3 worm cellular contexts compared by ENCODE assay signal in genomic region chrIII:13225019-13225418, ce11.
A peak's percentile ranks its signal among the peaks of the same experiment; 100 is the strongest.
TF ChIP-seq lines count a peak whose summit lies in the region.

No protein-coding gene starts in this region.

TF ChIP-seq in whole organism, L1 larva, 84 proteins besides CTCF, POLR2A, EP300 and RAD21 (continued from another document and continues in another):
- TF ChIP-seq lin-13 (GFP tag; optimal IDR thresholded peaks at IDR 0.05; lab: Kevin White, UChicago) (peak; percentile 9), elt-2 (tag; optimal IDR thresholded peaks at IDR 0.05; lab: Kevin White, UChicago) (no peak), unc-98 (GFP tag; IDR thresholded peaks at IDR 0.05; lab: Robert Waterston, UW) (no peak), ama-1 (optimal IDR thresholded peaks at IDR 0.05; lab: Kevin White, UChicago) (no peak), ceh-8 (GFP tag; optimal IDR thresholded peaks at IDR 0.05; lab: Kevin White, UChicago) (no peak), ceh-88 (GFP tag; IDR thresholded peaks at IDR 0.05; lab: Robert Waterston, UW) (no peak), nhr-71 (tag; optimal IDR thresholded peaks at IDR 0.05; lab: Kevin White, UChicago) (no peak), tlp-1 (tag; optimal IDR thresholded peaks at IDR 0.05; lab: Kevin White, UChicago) (no peak), tbx-2 (tag; optimal IDR thresholded peaks at IDR 0.05; lab: Kevin White, UChicago) (peak; percentile 4), irx-1 (tag; optimal IDR thresholded peaks at IDR 0.05; lab: Kevin White, UChicago) (no peak), nhr-76 (tag; optimal IDR thresholded peaks at IDR 0.05; lab: Kevin White, UChicago) (no peak), efl-1 (optimal IDR thresholded peaks at IDR 0.05; lab: Kevin White, UChicago) (peak; percentile 11 to 30), efl-1 (GFP tag; optimal IDR thresholded peaks at IDR 0.05 in 1 of 2; lab: Kevin White, UChicago) (peak; percentile 9 to 94), nhr-90 (tag; optimal IDR thresholded peaks at IDR 0.05; lab: Kevin White, UChicago; ENCODE audit: poor library complexity) (peak; percentile 41), lin-14 (GFP tag; optimal IDR thresholded peaks at IDR 0.05; lab: Kevin White, UChicago) (no peak), hlh-4 (tag; optimal IDR thresholded peaks at IDR 0.05; lab: Kevin White, UChicago) (no peak), unc-130 (tag; optimal IDR thresholded peaks at IDR 0.05; lab: Kevin White, UChicago) (no peak), nhr-28 (tag; optimal IDR thresholded peaks at IDR 0.05; lab: Kevin White, UChicago) (no peak), lsy-2 (tag; optimal IDR thresholded peaks at IDR 0.05; lab: Kevin White, UChicago) (peak in 1 of 2 experiments; percentile 35), zip-4 (GFP tag; optimal IDR thresholded peaks at IDR 0.05; lab: Kevin White, UChicago) (no peak), elt-3 (tag; optimal IDR thresholded peaks at IDR 0.05; lab: Kevin White, UChicago) (no peak), sptf-1 (tag; optimal IDR thresholded peaks at IDR 0.05; lab: Kevin White, UChicago) (no peak), nhr-47 (tag; optimal IDR thresholded peaks at IDR 0.05; lab: Kevin White, UChicago) (peak; percentile 45), egl-27 (tag; optimal IDR thresholded peaks at IDR 0.05; lab: Kevin White, UChicago) (no peak), lin-35 (GFP tag; optimal IDR thresholded peaks at IDR 0.05; lab: Kevin White, UChicago) (peak in 1 of 2 experiments; percentile 43), C04F5.9 (tag; optimal IDR thresholded peaks at IDR 0.05; lab: Kevin White, UChicago) (no peak), isw-1 (GFP tag; IDR thresholded peaks at IDR 0.05; lab: Robert Waterston, UW) (no peak), blmp-1 (tag; optimal IDR thresholded peaks at IDR 0.05; lab: Kevin White, UChicago) (no peak), C16A3.4 (tag; optimal IDR thresholded peaks at IDR 0.05; lab: Kevin White, UChicago) (peak; percentile 20), swsn-7 (tag; optimal IDR thresholded peaks at IDR 0.05; lab: Kevin White, UChicago) (no peak), rnt-1 (tag; optimal IDR thresholded peaks at IDR 0.05; lab: Kevin White, UChicago) (peak; percentile 53), unc-30 (tag; optimal IDR thresholded peaks at IDR 0.05; lab: Kevin White, UChicago) (no peak), mdl-1 (tag; optimal IDR thresholded peaks at IDR 0.05; lab: Kevin White, UChicago) (peak in 1 of 2 experiments; percentile 4), zag-1 (tag; optimal IDR thresholded peaks at IDR 0.05; lab: Kevin White, UChicago) (no peak), efl-3 (GFP tag; optimal IDR thresholded peaks at IDR 0.05; lab: Kevin White, UChicago) (no peak), mef-2 (tag; optimal IDR thresholded peaks at IDR 0.05; lab: Kevin White, UChicago) (no peak), aha-1 (tag; optimal IDR thresholded peaks at IDR 0.05; lab: Kevin White, UChicago) (no peak), fkh-4 (tag; optimal IDR thresholded peaks at IDR 0.05; lab: Kevin White, UChicago; ENCODE audit: borderline replicate concordance) (no peak), fkh-8 (tag; optimal IDR thresholded peaks at IDR 0.05; lab: Kevin White, UChicago) (no peak), skn-1 (tag; optimal IDR thresholded peaks at IDR 0.05; lab: Kevin White, UChicago) (no peak), C34B4.2 (tag; optimal IDR thresholded peaks at IDR 0.05; lab: Kevin White, UChicago) (no peak), nhr-19 (GFP tag; conservative IDR thresholded peaks at IDR 0.05; lab: Robert Waterston, UW) (peak; percentile 22; the same call in 1 of the 2 replicates), alr-1 (tag; optimal IDR thresholded peaks at IDR 0.05; lab: Kevin White, UChicago; ENCODE audit: borderline replicate concordance) (no peak), nhr-237 (tag; optimal IDR thresholded peaks at IDR 0.05; lab: Kevin White, UChicago) (no peak), lir-3 (tag; optimal IDR thresholded peaks at IDR 0.05; lab: Kevin White, UChicago; ENCODE audit: poor library complexity) (no peak)

TF ChIP-seq in whole organism, L3 larva, 47 proteins besides CTCF, POLR2A, EP300 and RAD21 (continued from another document):
- TF ChIP-seq nhr-76 (tag; optimal IDR thresholded peaks at IDR 0.05; lab: Kevin White, UChicago), result no peak
- TF ChIP-seq mdl-1 (tag; optimal IDR thresholded peaks at IDR 0.05; lab: Kevin White, UChicago), result no peak
- TF ChIP-seq R02D3.7 (tag; optimal IDR thresholded peaks at IDR 0.05; lab: Kevin White, UChicago), result no peak

TF ChIP-seq in whole organism, young adult, 124 proteins besides CTCF, POLR2A, EP300 and RAD21 (continued from another document):
- no peak for TF ChIP-seq unc-62 (GFP tag; optimal IDR thresholded peaks at IDR 0.05; lab: Kevin White, UChicago)
- no peak for TF ChIP-seq C17E4.6 (GFP tag; IDR thresholded peaks at IDR 0.05; lab: Robert Waterston, UW)
- peak; percentile 24 for TF ChIP-seq lin-54 (GFP tag; optimal IDR thresholded peaks at IDR 0.05; lab: Kevin White, UChicago)
- no peak for TF ChIP-seq hmg-20 (GFP tag; IDR thresholded peaks at IDR 0.05; lab: Robert Waterston, UW)
- TF ChIP-seq sdz-38 (tag; optimal IDR thresholded peaks at IDR 0.05; lab: Kevin White, UChicago), result no peak
- peak; percentile 40 for TF ChIP-seq F23B12.7 (tag; optimal IDR thresholded peaks at IDR 0.05; lab: Kevin White, UChicago; ENCODE audit: insufficient read depth)
- TF ChIP-seq ceh-79 (tag; optimal IDR thresholded peaks at IDR 0.05; lab: Kevin White, UChicago), result no peak
- TF ChIP-seq madf-3 (GFP tag; IDR thresholded peaks at IDR 0.05; lab: Robert Waterston, UW), result no peak; the same call in 1 of the 2 replicates
- no peak for TF ChIP-seq ztf-22 (GFP tag; optimal IDR thresholded peaks at IDR 0.05; lab: Kevin White, UChicago)
- TF ChIP-seq nhr-90 (tag; optimal IDR thresholded peaks at IDR 0.05; lab: Kevin White, UChicago), result no peak
- no peak for TF ChIP-seq rec-8 (tag; optimal IDR thresholded peaks at IDR 0.05; lab: Kevin White, UChicago)
- TF ChIP-seq athp-1 (tag; optimal IDR thresholded peaks at IDR 0.05; lab: Kevin White, UChicago), result no peak
- no peak for TF ChIP-seq egl-18 (GFP tag; IDR thresholded peaks at IDR 0.05; lab: Robert Waterston, UW)
- no peak for TF ChIP-seq ztf-3 (GFP tag; optimal IDR thresholded peaks at IDR 0.05; lab: Kevin White, UChicago)
- peak; percentile 43; the same call in 1 of the 2 replicates for TF ChIP-seq pbrm-1 (GFP tag; IDR thresholded peaks at IDR 0.05; lab: Robert Waterston, UW)
- no peak for TF ChIP-seq F49E8.2 (tag; optimal IDR thresholded peaks at IDR 0.05; lab: Kevin White, UChicago; ENCODE audit: insufficient read depth)
- no peak for TF ChIP-seq Y56A3A.18 (GFP tag; IDR thresholded peaks at IDR 0.05; lab: Robert Waterston, UW)
- TF ChIP-seq ztf-25 (GFP tag; IDR thresholded peaks at IDR 0.05; lab: Robert Waterston, UW), result no peak
- no peak for TF ChIP-seq aptf-2 (GFP tag; conservative IDR thresholded peaks at IDR 0.05; lab: Robert Waterston, UW)
- TF ChIP-seq B0019.2 (GFP tag; conservative IDR thresholded peaks at IDR 0.05; lab: Robert Waterston, UW), result no peak
- peak; percentile 13 for TF ChIP-seq akir-1 (GFP tag; optimal IDR thresholded peaks at IDR 0.05; lab: Kevin White, UChicago)
- TF ChIP-seq attf-6 (GFP tag; IDR thresholded peaks at IDR 0.05; lab: Robert Waterston, UW), result no peak
- TF ChIP-seq B0336.3 (GFP tag; IDR thresholded peaks at IDR 0.05; lab: Robert Waterston, UW), result no peak
- TF ChIP-seq him-1 (tag; optimal IDR thresholded peaks at IDR 0.05; lab: Kevin White, UChicago), result peak; percentile 62
- no peak for TF ChIP-seq attf-3 (GFP tag; conservative IDR thresholded peaks at IDR 0.05; lab: Robert Waterston, UW)
- TF ChIP-seq xnd-1 (tag; optimal IDR thresholded peaks at IDR 0.05; lab: Kevin White, UChicago), result no peak
- no peak for TF ChIP-seq Y53G8AR.9 (GFP tag; conservative IDR thresholded peaks at IDR 0.05; lab: Robert Waterston, UW)
- TF ChIP-seq hmg-1.2 (GFP tag; IDR thresholded peaks at IDR 0.05; lab: Robert Waterston, UW), result peak; percentile 72
- TF ChIP-seq die-1 (tag; optimal IDR thresholded peaks at IDR 0.05; lab: Kevin White, UChicago), result no peak
- TF ChIP-seq ztf-18 (tag; optimal IDR thresholded peaks at IDR 0.05; lab: Kevin White, UChicago), result no peak
- no peak for TF ChIP-seq ceh-58 (GFP tag; IDR thresholded peaks at IDR 0.05; lab: Robert Waterston, UW)
- TF ChIP-seq snpc-1.3 (tag; optimal IDR thresholded peaks at IDR 0.05; lab: Kevin White, UChicago; ENCODE audit: insufficient read depth), result peak; percentile 5
- TF ChIP-seq ccch-3 (GFP tag; optimal IDR thresholded peaks at IDR 0.05; lab: Kevin White, UChicago), result no peak
- no peak for TF ChIP-seq T07F8.4 (tag; optimal IDR thresholded peaks at IDR 0.05; lab: Kevin White, UChicago)
- TF ChIP-seq atf-7 (tag; optimal IDR thresholded peaks at IDR 0.05; lab: Kevin White, UChicago), result no peak
- no peak for TF ChIP-seq dpl-1 (GFP tag; optimal IDR thresholded peaks at IDR 0.05; lab: Kevin White, UChicago)
- peak; percentile 59 for TF ChIP-seq zfh-2 (GFP tag; conservative IDR thresholded peaks at IDR 0.05; lab: Robert Waterston, UW)
- TF ChIP-seq bed-1 (GFP tag; IDR thresholded peaks at IDR 0.05; lab: Robert Waterston, UW), result no peak
- TF ChIP-seq dpff-1 (tag; optimal IDR thresholded peaks at IDR 0.05; lab: Kevin White, UChicago), result no peak
- peak; percentile 48 for TF ChIP-seq rpc-1 (optimal IDR thresholded peaks at IDR 0.05; lab: Kevin White, UChicago)
- TF ChIP-seq rpc-1 (tag; optimal IDR thresholded peaks at IDR 0.05; lab: Kevin White, UChicago), result peak; percentile 35
- no peak for TF ChIP-seq cebp-1 (GFP tag; IDR thresholded peaks at IDR 0.05; lab: Robert Waterston, UW)
- peak; percentile 63 for TF ChIP-seq cebp-1 (tag; optimal IDR thresholded peaks at IDR 0.05; lab: Kevin White, UChicago)
- TF ChIP-seq D2030.7 (GFP tag; IDR thresholded peaks at IDR 0.05; lab: Robert Waterston, UW), result peak; percentile 71
- TF ChIP-seq F39B2.1 (GFP tag; IDR thresholded peaks at IDR 0.05; lab: Robert Waterston, UW), result no peak
- no peak for TF ChIP-seq sea-2 (GFP tag; IDR thresholded peaks at IDR 0.05; lab: Robert Waterston, UW)
- 0 out of 2 replicates have a peak, but pooled peaks have one; percentile 12 for TF ChIP-seq C06A6.2 (GFP tag; conservative IDR thresholded peaks at IDR 0.05; lab: Robert Waterston, UW)
- no peak for TF ChIP-seq madf-8 (GFP tag; conservative IDR thresholded peaks at IDR 0.05; lab: Robert Waterston, UW)
- no peak for TF ChIP-seq cebp-2 (GFP tag; IDR thresholded peaks at IDR 0.05; lab: Robert Waterston, UW)
- no peak for TF ChIP-seq lsy-27 (tag; optimal IDR thresholded peaks at IDR 0.05; lab: Kevin White, UChicago; ENCODE audit: borderline replicate concordance, insufficient read depth)
- TF ChIP-seq F10E7.11 (tag; optimal IDR thresholded peaks at IDR 0.05; lab: Kevin White, UChicago), result no peak
- TF ChIP-seq sptf-2 (GFP tag; optimal IDR thresholded peaks at IDR 0.05; lab: Kevin White, UChicago), result peak; percentile 49
- no peak for TF ChIP-seq madf-10 (tag; optimal IDR thresholded peaks at IDR 0.05; lab: Kevin White, UChicago)
- no peak for TF ChIP-seq F52B5.7 (tag; optimal IDR thresholded peaks at IDR 0.05; lab: Kevin White, UChicago)
- TF ChIP-seq Y95B8A.8 (GFP tag; IDR thresholded peaks at IDR 0.05; lab: Robert Waterston, UW), result 0 out of 2 replicates have a peak, but pooled peaks have one; percentile 50
- no peak for TF ChIP-seq lir-1 (GFP tag; conservative IDR thresholded peaks at IDR 0.05; lab: Robert Waterston, UW)
- TF ChIP-seq ceh-100 (GFP tag; IDR thresholded peaks at IDR 0.05; lab: Robert Waterston, UW), result no peak
- no peak for TF ChIP-seq F22D6.2 (tag; optimal IDR thresholded peaks at IDR 0.05; lab: Kevin White, UChicago)
- no peak for TF ChIP-seq ztf-26 (tag; optimal IDR thresholded peaks at IDR 0.05; lab: Kevin White, UChicago)
- TF ChIP-seq mes-4 (tag; optimal IDR thresholded peaks at IDR 0.05; lab: Kevin White, UChicago), result no peak
- TF ChIP-seq repo-1 (tag; optimal IDR thresholded peaks at IDR 0.05; lab: Kevin White, UChicago), result no peak
- no peak for TF ChIP-seq aptf-3 (GFP tag; IDR thresholded peaks at IDR 0.05; lab: Robert Waterston, UW)
- no peak for TF ChIP-seq B0035.1 (tag; optimal IDR thresholded peaks at IDR 0.05; lab: Kevin White, UChicago)
- TF ChIP-seq hlh-26 (GFP tag; conservative IDR thresholded peaks at IDR 0.05; lab: Robert Waterston, UW), result no peak
- TF ChIP-seq madf-6 (GFP tag; IDR thresholded peaks at IDR 0.05; lab: Robert Waterston, UW), result peak; percentile 62; the same call in 1 of the 2 replicates
- TF ChIP-seq ama-1 (optimal IDR thresholded peaks at IDR 0.05; lab: Kevin White, UChicago), result no peak
- TF ChIP-seq ama-1 (GFP tag; optimal IDR thresholded peaks at IDR 0.05; lab: Kevin White, UChicago), result no peak
- TF ChIP-seq mel-28 (tag; optimal IDR thresholded peaks at IDR 0.05; lab: Kevin White, UChicago; ENCODE audit: borderline replicate concordance), result no peak
- TF ChIP-seq let-607 (tag; optimal IDR thresholded peaks at IDR 0.05; lab: Kevin White, UChicago), result no peak
- TF ChIP-seq let-526 (GFP tag; IDR thresholded peaks at IDR 0.05; lab: Robert Waterston, UW), result no peak
- TF ChIP-seq B0261.1 (tag; optimal IDR thresholded peaks at IDR 0.05; lab: Kevin White, UChicago), result peak; percentile 78
- TF ChIP-seq somi-1 (GFP tag; optimal IDR thresholded peaks at IDR 0.05; lab: Kevin White, UChicago), result no peak
- TF ChIP-seq ceh-40 (GFP tag; IDR thresholded peaks at IDR 0.05; lab: Robert Waterston, UW), result no peak
- TF ChIP-seq lin-26 (GFP tag; IDR thresholded peaks at IDR 0.05; lab: Robert Waterston, UW), result peak; percentile 60; the same call in 1 of the 2 replicates
- no peak for TF ChIP-seq ceh-91 (GFP tag; IDR thresholded peaks at IDR 0.05; lab: Robert Waterston, UW)
- no peak for TF ChIP-seq gei-17 (GFP tag; optimal IDR thresholded peaks at IDR 0.05; lab: Kevin White, UChicago)
- TF ChIP-seq attf-5 (GFP tag; optimal IDR thresholded peaks at IDR 0.05; lab: Kevin White, UChicago), result no peak
- peak; percentile 62 for TF ChIP-seq mcd-1 (GFP tag; IDR thresholded peaks at IDR 0.05; lab: Robert Waterston, UW)
- no peak for TF ChIP-seq nhr-80 (tag; optimal IDR thresholded peaks at IDR 0.05; lab: Kevin White, UChicago)
- 0 out of 2 replicates have a peak, but pooled peaks have one; percentile 14 for TF ChIP-seq ekl-4 (GFP tag; IDR thresholded peaks at IDR 0.05; lab: Robert Waterston, UW)
- no peak for TF ChIP-seq tbx-9 (tag; optimal IDR thresholded peaks at IDR 0.05; lab: Kevin White, UChicago; ENCODE audit: borderline replicate concordance)
- peak; percentile 42 for TF ChIP-seq ZK185.1 (tag; optimal IDR thresholded peaks at IDR 0.05; lab: Kevin White, UChicago; ENCODE audit: poor library complexity, severe bottlenecking)
